Fruit fly (Drosophila melanogaster) S2 (cell line): ENCODE results near the gene CG8369.

Experiments
- CG8478 ChIP-seq: fragments of >200 bp; optimal IDR thresholded peaks from 2 replicates; lab custom pipeline; 2018
- CTCF ChIP-seq, 2 experiments: fragments of >200 bp; optimal IDR thresholded peaks; 2 replicates each; lab custom pipeline; 2018

dm6 chr3R:8862662-8863082, 40.9 kb downstream of the CG8369 start:
- TF ChIP-seq CG8478 (lab: Kevin White, UChicago), result no peak
- no peak for TF ChIP-seq CTCF (optimal IDR thresholded peaks at IDR 0.05; lab: Kevin White, UChicago)
